Fruit fly (Drosophila melanogaster) whole organism, embryonic: ENCODE results near the gene CG9662.

Source experiments
- B-H1 ChIP-seq: fragments of 200-800 bp; sonication (Bioruptor generic); IDR thresholded peaks from 3 replicates; pipeline ENCODE4 v1.3.6; 2022; ENCODE audit warnings: missing biosample characterization, missing genetic modification characterization
- Bteb2 ChIP-seq: fragments of 200-800 bp; sonication (Bioruptor generic); optimal IDR thresholded peaks from 2 replicates; lab custom pipeline; 2016; ENCODE audit warnings: missing biosample characterization, missing genetic modification characterization
- CG10147 ChIP-seq: fragments of 200-800 bp; sonication (Bioruptor generic); optimal IDR thresholded peaks from 2 replicates; lab custom pipeline; 2019; ENCODE audit warnings: missing biosample characterization, mild to moderate bottlenecking, missing genetic modification characterization, moderate library complexity
- CG10462 ChIP-seq: fragments of 200-800 bp; sonication (Bioruptor generic); optimal IDR thresholded peaks from 2 replicates; lab custom pipeline; 2016; ENCODE audit warnings: missing biosample characterization, missing genetic modification characterization
- CG14710 ChIP-seq: fragments of 200-800 bp; sonication (Bioruptor generic); optimal IDR thresholded peaks from 3 replicates; lab custom pipeline; 2019; ENCODE audit warnings: missing biosample characterization, mild to moderate bottlenecking, missing genetic modification characterization, moderate library complexity
- CG14860 ChIP-seq: fragments of 200-800 bp; sonication (Bioruptor generic); IDR thresholded peaks from 3 replicates; pipeline ENCODE4 v1.3.6; 2022; ENCODE audit warnings: missing biosample characterization, missing genetic modification characterization; ENCODE audit not compliant: partially characterized antibody
- CG15514 ChIP-seq: fragments of 200-800 bp; sonication (Bioruptor generic); optimal IDR thresholded peaks from 3 replicates; lab custom pipeline; 2017; ENCODE audit warnings: missing biosample characterization, missing genetic modification characterization, mild to moderate bottlenecking, moderate library complexity, missing genetic modification reagents
- CG1602 ChIP-seq: fragments of 200-800 bp; sonication (Bioruptor generic); optimal IDR thresholded peaks from 3 replicates; lab custom pipeline; 2016; ENCODE audit warnings: missing biosample characterization, missing genetic modification characterization
- CG16779 ChIP-seq: fragments of 200-800 bp; sonication (Bioruptor generic); IDR thresholded peaks from 2 replicates; pipeline ENCODE4 v1.3.6; 2022; ENCODE audit warnings: missing biosample characterization, missing genetic modification characterization
- CG18011 ChIP-seq: fragments of 200-800 bp; sonication (Bioruptor generic); optimal IDR thresholded peaks from 2 replicates; lab custom pipeline; 2017; ENCODE audit warnings: missing biosample characterization, missing genetic modification characterization, mild to moderate bottlenecking, moderate library complexity, missing genotype
- CG18599 ChIP-seq: fragments of 200-800 bp; sonication (Bioruptor generic); optimal IDR thresholded peaks from 3 replicates; lab custom pipeline; 2017; ENCODE audit warnings: missing biosample characterization, missing genetic modification characterization, mild to moderate bottlenecking, moderate library complexity, missing genetic modification reagents
- CG2678 ChIP-seq: fragments of 200-800 bp; sonication (Bioruptor generic); optimal IDR thresholded peaks from 3 replicates; lab custom pipeline; 2019; ENCODE audit warnings: missing biosample characterization, mild to moderate bottlenecking, missing genetic modification characterization, moderate library complexity
- CG2889 ChIP-seq: fragments of 200-800 bp; sonication (Bioruptor generic); IDR thresholded peaks from 3 replicates; pipeline ENCODE4 v1.3.6; 2022; ENCODE audit warnings: missing biosample characterization, missing genetic modification characterization
- CG31365 ChIP-seq: fragments of 200-800 bp; sonication (Bioruptor generic); optimal IDR thresholded peaks from 2 replicates; lab custom pipeline; 2018; ENCODE audit warnings: missing biosample characterization, mild to moderate bottlenecking, missing genetic modification characterization
- CG31388 ChIP-seq: fragments of 200-800 bp; sonication (Bioruptor generic); optimal IDR thresholded peaks from 2 replicates; lab custom pipeline; 2016; ENCODE audit warnings: missing biosample characterization, missing genetic modification characterization
- CG3163 ChIP-seq: fragments of 200-800 bp; sonication (Bioruptor generic); optimal IDR thresholded peaks from 3 replicates; lab custom pipeline; 2016; ENCODE audit warnings: missing biosample characterization, missing genetic modification characterization
- CG32532 ChIP-seq: fragments of 200-800 bp; sonication (Bioruptor generic); IDR thresholded peaks from 2 replicates; pipeline ENCODE4 v1.3.6; 2022; ENCODE audit warnings: missing biosample characterization, missing genetic modification characterization
- CG33557 ChIP-seq: fragments of 200-800 bp; sonication (Bioruptor generic); optimal IDR thresholded peaks from 2 replicates; lab custom pipeline; 2019; ENCODE audit warnings: missing biosample characterization, mild to moderate bottlenecking, missing genetic modification characterization, moderate library complexity
- CG4328 ChIP-seq: fragments of 200-800 bp; sonication (Bioruptor generic); optimal IDR thresholded peaks from 3 replicates; lab custom pipeline; 2017; ENCODE audit warnings: missing biosample characterization, missing genetic modification reagents, missing genetic modification characterization
- CG8359 ChIP-seq: fragments of 200-800 bp; sonication (Bioruptor generic); optimal IDR thresholded peaks from 2 replicates; lab custom pipeline; 2017; ENCODE audit warnings: missing biosample characterization, mild to moderate bottlenecking, missing genetic modification characterization, borderline replicate concordance
- Camta ChIP-seq: fragments of 200-800 bp; sonication (Bioruptor generic); optimal IDR thresholded peaks from 2 replicates; lab custom pipeline; 2016; ENCODE audit warnings: missing biosample characterization, missing genetic modification characterization
- Dbx ChIP-seq: fragments of 200-800 bp; sonication (Bioruptor generic); IDR thresholded peaks from 3 replicates; pipeline ENCODE4 v1.3.6; 2022; ENCODE audit warnings: missing biosample characterization, missing genetic modification characterization
- Dip3 ChIP-seq: fragments of 200-800 bp; sonication (Bioruptor generic); optimal IDR thresholded peaks from 3 replicates; lab custom pipeline; 2016; ENCODE audit warnings: missing biosample characterization, missing genetic modification characterization
- E2f2 ChIP-seq: fragments of 200-800 bp; sonication (Bioruptor generic); IDR thresholded peaks from 2 replicates; pipeline ENCODE4 v1.3.6; 2022; ENCODE audit warnings: missing biosample characterization, missing genetic modification characterization
- Sin3A ChIP-seq: fragments of >200 bp; optimal IDR thresholded peaks from 2 replicates; lab custom pipeline; 2018
- al ChIP-seq: fragments of 200-800 bp; sonication (Bioruptor generic); IDR thresholded peaks from 2 replicates; pipeline ENCODE4 v1.3.6; 2022; ENCODE audit warnings: missing biosample characterization, missing genetic modification characterization
- aop ChIP-seq: fragments of 200-800 bp; sonication (Bioruptor generic); IDR thresholded peaks from 2 replicates; pipeline ENCODE4 v1.3.6; 2022; ENCODE audit warnings: missing biosample characterization, missing genetic modification characterization
- ara ChIP-seq: fragments of 200-800 bp; sonication (Bioruptor generic); IDR thresholded peaks from 2 replicates; pipeline ENCODE4 v1.3.6; 2022; ENCODE audit warnings: missing biosample characterization, missing genetic modification characterization
- az2 ChIP-seq: fragments of 200-800 bp; sonication (Bioruptor generic); optimal IDR thresholded peaks from 3 replicates; lab custom pipeline; 2016; ENCODE audit warnings: missing biosample characterization, missing genetic modification characterization
- bcd ChIP-seq: fragments of 200-800 bp; sonication (Bioruptor generic); optimal IDR thresholded peaks from 2 replicates; lab custom pipeline; 2017; ENCODE audit warnings: missing biosample characterization, mild to moderate bottlenecking, missing genetic modification characterization
- chinmo ChIP-seq: fragments of 200-800 bp; sonication (Bioruptor generic); IDR thresholded peaks from 4 replicates; pipeline ENCODE4 v1.3.6; 2022; ENCODE audit warnings: missing biosample characterization, missing genetic modification characterization; ENCODE audit not compliant: partially characterized antibody
- cwo ChIP-seq: fragments of 200-800 bp; sonication (Bioruptor generic); optimal IDR thresholded peaks from 3 replicates; lab custom pipeline; 2017; ENCODE audit warnings: missing biosample characterization, missing genetic modification characterization, mild to moderate bottlenecking, moderate library complexity, missing genetic modification reagents
- esg ChIP-seq: fragments of 200-800 bp; sonication (Bioruptor generic); conservative IDR thresholded peaks from 2 replicates; pipeline ENCODE4 v1.3.6; 2022; ENCODE audit warnings: missing biosample characterization, missing genetic modification characterization
- fd3F ChIP-seq: fragments of 200-800 bp; sonication (Bioruptor generic); optimal IDR thresholded peaks from 2 replicates; lab custom pipeline; 2018; ENCODE audit warnings: missing biosample characterization, mild to moderate bottlenecking, missing genetic modification characterization, moderate library complexity
- gcm2 ChIP-seq: fragments of 200-800 bp; sonication (Bioruptor generic); optimal IDR thresholded peaks from 2 replicates; lab custom pipeline; 2016; ENCODE audit warnings: missing biosample characterization, missing genetic modification characterization
- gem ChIP-seq: fragments of 200-800 bp; sonication (Bioruptor generic); optimal IDR thresholded peaks from 2 replicates; lab custom pipeline; 2019; ENCODE audit warnings: missing biosample characterization, mild to moderate bottlenecking, missing genetic modification characterization, moderate library complexity
- gsb-n ChIP-seq: fragments of 200-800 bp; sonication (Bioruptor generic); optimal IDR thresholded peaks from 3 replicates; lab custom pipeline; 2018; ENCODE audit warnings: missing biosample characterization, mild to moderate bottlenecking, missing genetic modification characterization
- gt ChIP-seq: fragments of 200-800 bp; sonication (Bioruptor generic); IDR thresholded peaks from 2 replicates; pipeline ENCODE4 v1.3.6; 2022; ENCODE audit warnings: missing biosample characterization, missing genetic modification characterization
- hkb ChIP-seq, 2 experiments: fragments of 200-800 bp in 1 of 2; fragments of >200 bp in 1 of 2; sonication (Bioruptor generic) in 1 of 2; IDR thresholded peaks in 1 of 2; optimal IDR thresholded peaks in 1 of 2; 2 replicates each; pipeline versions ENCODE4 v1.3.6 to Lab custom; 2017 to 2022; ENCODE audit warnings: missing biosample characterization in 1 of 2, missing genetic modification characterization in 1 of 2
- lmd ChIP-seq: fragments of 200-800 bp; sonication (Bioruptor generic); IDR thresholded peaks from 2 replicates; pipeline ENCODE4 v1.3.6; 2022; ENCODE audit warnings: missing biosample characterization, missing genetic modification characterization
- nom ChIP-seq: fragments of 200-800 bp; sonication (Bioruptor generic); optimal IDR thresholded peaks from 2 replicates; lab custom pipeline; 2017; ENCODE audit warnings: missing biosample characterization, missing genetic modification characterization, mild to moderate bottlenecking, moderate library complexity, missing genetic modification reagents
- phol ChIP-seq: fragments of 200-800 bp; sonication (Bioruptor generic); optimal IDR thresholded peaks from 3 replicates; lab custom pipeline; 2018; ENCODE audit warnings: missing biosample characterization, mild to moderate bottlenecking, missing genetic modification characterization, moderate library complexity
- pita ChIP-seq: fragments of 200-800 bp; sonication (Bioruptor generic); optimal IDR thresholded peaks from 2 replicates; lab custom pipeline; 2017; ENCODE audit warnings: missing biosample characterization, mild to moderate bottlenecking, missing genetic modification characterization
- sc ChIP-seq, 3 experiments: fragments of >200 bp in 2 of 3; fragments of 200-800 bp in 1 of 3; sonication (Bioruptor generic) in 1 of 3; optimal IDR thresholded peaks; 2 replicates in 2 of 3; 3 replicates in 1 of 3; lab custom pipeline; 2017; ENCODE audit warnings: mild to moderate bottlenecking in 1 of 3, missing biosample characterization in 1 of 3, missing genetic modification characterization in 1 of 3, missing genetic modification reagents in 1 of 3
- sima ChIP-seq: fragments of 200-800 bp; sonication (Bioruptor generic); optimal IDR thresholded peaks from 2 replicates; lab custom pipeline; 2016; ENCODE audit warnings: missing biosample characterization, missing genetic modification characterization
- slou ChIP-seq: fragments of 200-800 bp; sonication (Bioruptor generic); optimal IDR thresholded peaks from 3 replicates; lab custom pipeline; 2016; ENCODE audit warnings: missing biosample characterization, missing genetic modification characterization
- sna ChIP-seq: fragments of 200-800 bp; sonication (Bioruptor generic); IDR thresholded peaks from 2 replicates; pipeline ENCODE4 v1.3.6; 2022; ENCODE audit warnings: missing biosample characterization, missing genetic modification characterization; ENCODE audit not compliant: partially characterized antibody
- so ChIP-seq: fragments of 200-800 bp; sonication (Bioruptor generic); IDR thresholded peaks from 3 replicates; pipeline ENCODE4 v1.3.6; 2022; ENCODE audit warnings: missing biosample characterization, missing genetic modification characterization
- twi ChIP-seq: fragments of 200-800 bp; optimal IDR thresholded peaks from 2 replicates; lab custom pipeline; 2019; ENCODE audit warnings: missing biosample characterization, mild to moderate bottlenecking, missing genetic modification characterization, moderate library complexity
- zen ChIP-seq: fragments of 200-800 bp; sonication (Bioruptor generic); optimal IDR thresholded peaks from 3 replicates; lab custom pipeline; 2018; ENCODE audit warnings: missing biosample characterization, mild to moderate bottlenecking, missing genetic modification characterization, moderate library complexity

The CG9662 gene

DNA sequence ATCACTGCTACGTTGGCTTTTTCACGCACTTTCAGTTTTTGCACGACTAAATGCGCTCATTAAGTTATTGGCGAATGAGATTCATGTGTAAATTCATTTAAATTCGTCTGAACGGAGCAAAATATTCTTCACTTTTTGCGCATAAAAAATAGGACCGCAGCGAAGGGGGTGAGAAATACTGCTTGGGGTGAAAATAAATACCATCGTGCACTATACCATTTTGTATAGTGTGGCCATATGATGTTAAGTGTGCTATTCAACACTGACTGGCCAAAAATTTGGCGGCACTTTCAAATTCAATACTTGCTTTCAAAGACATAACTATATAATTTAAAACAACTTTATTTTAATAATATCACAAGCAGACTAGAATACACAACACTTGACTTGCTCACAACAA, 3.3 kb downstream of the CG9662 start, which contains the start of gene GramD1B (continued):
- TF ChIP-seq CG2889 (GFP tag; lab: Robert Waterston, UW) (no peak), gt (GFP tag; lab: Robert Waterston, UW) (no peak), esg (no peak), gem (tag; lab: Kevin White, UChicago) (no peak), CG18011 (GFP tag; lab: Kevin White, UChicago) (no peak), CG8359 (GFP tag; lab: Kevin White, UChicago) (no peak), bcd (no peak), B-H1 (no peak), Bteb2 (GFP tag; lab: Kevin White, UChicago) (no peak), CG14710 (tag; lab: Kevin White, UChicago) (peak; percentile 40), CG16779 (GFP tag; lab: Robert Waterston, UW) (no peak), Sin3A (peak; percentile 23), nom (no peak), so (GFP tag; lab: Robert Waterston, UW) (no peak), CG32532 (GFP tag; lab: Robert Waterston, UW) (no peak), CG14860 (GFP tag; lab: Robert Waterston, UW) (no peak), gsb-n (tag; lab: Kevin White, UChicago) (no peak), CG18599 (GFP tag; lab: Kevin White, UChicago) (no peak), cwo (no peak), CG10147 (GFP tag; lab: Kevin White, UChicago) (peak; percentile 15), sima (GFP tag; lab: Kevin White, UChicago) (no peak), E2f2 (peak; percentile 98), ara (GFP tag; lab: Robert Waterston, UW) (no peak), slou (GFP tag; lab: Kevin White, UChicago) (no peak), zen (tag; lab: Kevin White, UChicago) (peak; percentile 25), twi (tag; lab: Kevin White, UChicago) (no peak), lmd (GFP tag; lab: Robert Waterston, UW) (no peak), Dip3 (no peak), CG15514 (GFP tag; lab: Kevin White, UChicago) (peak; percentile 61), CG31388 (GFP tag; lab: Kevin White, UChicago) (no peak), gcm2 (GFP tag; lab: Kevin White, UChicago) (no peak), pita (GFP tag; lab: Kevin White, UChicago) (no peak), Dbx (GFP tag; lab: Robert Waterston, UW) (no peak), CG33557 (GFP tag; lab: Kevin White, UChicago) (no peak), sna (GFP tag; lab: Robert Waterston, UW) (no peak), Camta (GFP tag; lab: Kevin White, UChicago) (no peak), az2 (no peak), CG10462 (GFP tag; lab: Kevin White, UChicago) (no peak), CG31365 (tag; lab: Kevin White, UChicago) (no peak), CG1602 (GFP tag; lab: Kevin White, UChicago) (no peak), phol (peak; percentile 82), fd3F (GFP tag; lab: Kevin White, UChicago) (no peak), sc (optimal IDR thresholded peaks at IDR 0.05; lab: Kevin White, UChicago) (no peak), sc (GFP tag; optimal IDR thresholded peaks at IDR 0.05; lab: Kevin White, UChicago) (no peak), CG4328 (no peak), al (no peak), chinmo (0 out of 4 replicates have a peak, but pooled peaks have one; percentile 28), aop (no peak), CG3163 (GFP tag; lab: Kevin White, UChicago) (no peak), hkb (optimal IDR thresholded peaks at IDR 0.05; lab: Kevin White, UChicago) (no peak), hkb (GFP tag; IDR thresholded peaks at IDR 0.05; lab: Robert Waterston, UW) (no peak), CG2678 (tag; lab: Kevin White, UChicago) (peak; percentile 5)
